Worm (Caenorhabditis elegans): Measurements from ENCODE around the gene ncs-5.

DNA sequence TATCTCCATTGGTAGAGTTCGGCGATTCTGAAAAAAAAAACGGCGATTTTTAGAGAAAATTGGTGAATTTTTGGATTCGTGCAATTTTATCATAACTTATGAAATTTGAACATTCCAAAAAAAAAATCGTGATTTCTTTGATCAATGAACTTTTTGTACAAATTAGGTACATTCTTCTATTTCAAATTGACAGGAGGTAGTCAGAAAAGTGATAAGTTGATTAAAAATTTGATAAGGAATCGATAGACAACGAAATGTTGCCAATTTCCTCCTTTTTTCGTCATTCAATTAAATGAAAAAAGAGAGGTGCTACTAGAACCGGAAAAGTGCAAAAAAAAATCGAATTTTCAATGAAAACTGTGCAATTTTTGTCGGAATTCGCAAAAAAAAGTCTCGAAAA, 51.4 kb downstream of the ncs-5 start:
- TF ChIP-seq nhr-120 (GFP tag; IDR thresholded peaks at IDR 0.05) (no peak), nhr-27 (tag; optimal IDR thresholded peaks at IDR 0.05) (no peak), pha-4 (tag; optimal IDR thresholded peaks at IDR 0.05) (no peak), ztf-18 (tag; optimal IDR thresholded peaks at IDR 0.05) (no peak), zfh-2 (GFP tag; conservative IDR thresholded peaks at IDR 0.05) (no peak), tbx-9 (tag; optimal IDR thresholded peaks at IDR 0.05; ENCODE audit: borderline replicate concordance) (no peak), zim-3 (tag; optimal IDR thresholded peaks at IDR 0.05) (no peak), K12H6.12 (tag; optimal IDR thresholded peaks at IDR 0.05) (no peak), attf-5 (GFP tag; optimal IDR thresholded peaks at IDR 0.05) (no peak), athp-1 (tag; optimal IDR thresholded peaks at IDR 0.05) (no peak)

Measured in whole organism, young adult.